Comparison of ENCODE assay signal across 1 worm cellular context in the genomic region with DNA sequence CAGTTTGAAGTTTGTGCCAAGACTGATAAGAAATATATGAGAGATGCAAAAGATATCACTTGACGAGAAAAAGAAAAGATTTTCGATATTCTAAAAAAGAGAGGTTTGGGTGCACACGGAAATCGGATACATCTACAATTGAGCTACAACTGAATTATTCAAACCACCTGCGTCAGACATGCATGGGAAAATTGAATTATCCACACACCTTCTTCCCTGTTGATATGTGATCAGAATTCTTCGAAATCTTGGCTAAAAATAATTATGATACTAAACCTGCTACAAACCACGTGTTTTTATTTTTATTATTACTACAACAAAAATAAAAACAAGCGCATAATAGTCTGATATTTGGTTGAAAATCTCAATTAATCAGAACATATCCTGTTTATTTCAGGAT.
TF ChIP-seq lines count a peak whose summit lies in the region.

No protein-coding gene starts in this region.

TF ChIP-seq in whole organism, L1 larva, 84 proteins besides CTCF, POLR2A, EP300 and RAD21 (continued from another document):
- no peak for TF ChIP-seq sup-37 (GFP tag; optimal IDR thresholded peaks at IDR 0.05; lab: Kevin White, UChicago)
- TF ChIP-seq C34B4.2 (tag; optimal IDR thresholded peaks at IDR 0.05; lab: Kevin White, UChicago), result no peak
- TF ChIP-seq efl-1 (optimal IDR thresholded peaks at IDR 0.05; lab: Kevin White, UChicago), result no peak
- TF ChIP-seq efl-1 (GFP tag; optimal IDR thresholded peaks at IDR 0.05 in 1 of 2; lab: Kevin White, UChicago), result peak in 1 of 2 experiments; percentile 67
- peak; percentile 19 for TF ChIP-seq elt-2 (tag; optimal IDR thresholded peaks at IDR 0.05; lab: Kevin White, UChicago)
- TF ChIP-seq blmp-1 (tag; optimal IDR thresholded peaks at IDR 0.05; lab: Kevin White, UChicago), result no peak
- peak; percentile 69 for TF ChIP-seq nhr-71 (tag; optimal IDR thresholded peaks at IDR 0.05; lab: Kevin White, UChicago)
- no peak for TF ChIP-seq vab-15 (tag; optimal IDR thresholded peaks at IDR 0.05; lab: Kevin White, UChicago)
- no peak for TF ChIP-seq egl-27 (tag; optimal IDR thresholded peaks at IDR 0.05; lab: Kevin White, UChicago)
TF ChIP-seq in whole organism, L1 larva: peak in this region for 11.
